Fruit fly (Drosophila melanogaster) whole organism: ENCODE measurements around the gene Gr93d.

Source experiments
- CG8478 ChIP-seq: fragments of >200 bp; optimal IDR thresholded peaks from 2 replicates; lab custom pipeline; 2018; ENCODE audit warnings: inconsistent platforms
- Dll ChIP-seq: fragments of >200 bp; optimal IDR thresholded peaks from 2 replicates; lab custom pipeline; 2017

DNA sequence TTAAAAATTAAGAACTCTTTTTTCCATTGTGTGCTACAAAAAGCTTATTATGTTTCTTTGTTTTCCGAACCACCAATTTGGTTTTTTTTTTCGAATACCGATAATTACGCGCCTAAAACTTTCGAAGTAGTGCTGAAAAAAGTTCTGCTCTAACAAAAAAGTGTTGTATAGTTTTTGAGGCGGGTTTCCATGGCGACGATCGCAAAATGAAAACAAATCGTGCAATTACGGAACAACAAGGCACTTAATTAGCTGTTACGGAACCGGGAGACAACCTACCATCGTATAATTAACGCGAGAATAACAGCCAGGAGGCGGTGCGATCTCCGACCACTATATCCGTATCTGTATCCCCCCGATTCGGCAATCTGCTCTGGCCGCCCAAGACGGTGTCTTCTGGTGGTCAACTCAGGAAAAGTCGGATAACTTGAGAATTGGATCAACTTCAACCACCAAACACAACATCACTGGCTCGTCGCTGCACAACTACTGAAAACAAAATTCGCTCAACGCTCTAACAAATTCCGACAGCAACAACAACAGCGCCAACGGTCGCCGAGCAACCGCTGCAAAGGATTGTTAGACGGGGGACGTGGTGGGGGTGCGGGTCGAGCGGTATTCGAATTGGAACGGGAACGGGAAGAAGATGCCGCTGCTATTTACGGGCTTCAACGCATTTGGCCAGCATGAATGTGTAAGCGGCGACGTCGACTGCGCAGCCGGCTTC lies 40.6 kb upstream of the Gr93d start, which contains the start of the genes CG6678 and dnd:
- TF ChIP-seq CG8478 (lab: Kevin White, UChicago): no peak
- TF ChIP-seq Dll (lab: Kevin White, UChicago): no peak
